Fruit fly (Drosophila melanogaster): ENCODE measurements around the gene CG42857.

Gene CG42857

dm6 chr3R:9784341-9785062 lies 36.5 kb downstream of the CG42857 start, which contains the start of the genes MtnA and CG8500 (continued):
- TF ChIP-seq disco-r (GFP tag; optimal IDR thresholded peaks at IDR 0.05) = no peak
- peak; percentile 68 for TF ChIP-seq E2f2 (GFP tag; IDR thresholded peaks at IDR 0.05)
- TF ChIP-seq CG12659 (GFP tag; optimal IDR thresholded peaks at IDR 0.05) = peak; percentile 20
- no peak for TF ChIP-seq CrebB (tag; optimal IDR thresholded peaks at IDR 0.05)
- no peak for TF ChIP-seq CG17385 (GFP tag; optimal IDR thresholded peaks at IDR 0.05)
- no peak for TF ChIP-seq CG2712 (tag; optimal IDR thresholded peaks at IDR 0.05)
- TF ChIP-seq CG7963 (GFP tag; IDR thresholded peaks at IDR 0.05; ENCODE audit: partially characterized antibody) = no peak
- no peak for TF ChIP-seq Hr3 (GFP tag; optimal IDR thresholded peaks at IDR 0.05)
- TF ChIP-seq CG3065 (GFP tag; optimal IDR thresholded peaks at IDR 0.05) = no peak
- TF ChIP-seq Hr39 (optimal IDR thresholded peaks at IDR 0.05) = no peak
- no peak for TF ChIP-seq CG10565 (GFP tag; optimal IDR thresholded peaks at IDR 0.05)
- no peak for TF ChIP-seq rib (GFP tag; IDR thresholded peaks at IDR 0.05)
- no peak for TF ChIP-seq org-1 (GFP tag; optimal IDR thresholded peaks at IDR 0.05)
- peak; percentile 55; the same call in 1 of the 2 replicates for TF ChIP-seq MBD-R2 (GFP tag; IDR thresholded peaks at IDR 0.05)
- TF ChIP-seq CG1603 (tag; optimal IDR thresholded peaks at IDR 0.05) = no peak
- no peak for TF ChIP-seq hb (GFP tag; IDR thresholded peaks at IDR 0.05; ENCODE audit: partially characterized antibody)
- TF ChIP-seq CG9817 (tag; optimal IDR thresholded peaks at IDR 0.05) = no peak
- TF ChIP-seq B-H2 (GFP tag; optimal IDR thresholded peaks at IDR 0.05) = peak; percentile 15
- peak; percentile 4 for TF ChIP-seq Hand (GFP tag; optimal IDR thresholded peaks at IDR 0.05)
- no peak for TF ChIP-seq ERR (GFP tag; optimal IDR thresholded peaks at IDR 0.05)
- TF ChIP-seq H15 (GFP tag; IDR thresholded peaks at IDR 0.05) = no peak
- TF ChIP-seq CG12155 (GFP tag; optimal IDR thresholded peaks at IDR 0.05) = peak; percentile 20
- peak; percentile 19; the same call in 1 of the 3 replicates for TF ChIP-seq knrl (GFP tag; IDR thresholded peaks at IDR 0.05; ENCODE audit: partially characterized antibody)
- TF ChIP-seq MTF-1 (GFP tag; optimal IDR thresholded peaks at IDR 0.05; ENCODE audit: borderline replicate concordance) = peak; percentile 100
- TF ChIP-seq CG30020 (tag; optimal IDR thresholded peaks at IDR 0.05) = no peak
- no peak for TF ChIP-seq Sin3A (optimal IDR thresholded peaks at IDR 0.05)
- TF ChIP-seq CG12299 (tag; optimal IDR thresholded peaks at IDR 0.05) = no peak
- no peak for TF ChIP-seq da (GFP tag; optimal IDR thresholded peaks at IDR 0.05)
- TF ChIP-seq pros (GFP tag; optimal IDR thresholded peaks at IDR 0.05) = no peak
- TF ChIP-seq Lpt (GFP tag; optimal IDR thresholded peaks at IDR 0.05) = no peak
- peak; percentile 87 for TF ChIP-seq onecut (GFP tag; IDR thresholded peaks at IDR 0.05)
- peak; percentile 14 for TF ChIP-seq CG34376 (GFP tag; optimal IDR thresholded peaks at IDR 0.05)
- no peak for TF ChIP-seq CG2120 (GFP tag; optimal IDR thresholded peaks at IDR 0.05)
- TF ChIP-seq Side (GFP tag; optimal IDR thresholded peaks at IDR 0.05) = no peak
- TF ChIP-seq Ets65A (GFP tag) = peak; percentile 77
- TF ChIP-seq CG4730 (GFP tag; IDR thresholded peaks at IDR 0.05) = no peak
- TF ChIP-seq Lim3 (GFP tag; IDR thresholded peaks at IDR 0.05) = no peak
- TF ChIP-seq HLH4C (GFP tag; IDR thresholded peaks at IDR 0.05; ENCODE audit: partially characterized antibody) = 0 out of 3 replicates have a peak, but pooled peaks have one; percentile 24
- TF ChIP-seq Drgx (GFP tag; IDR thresholded peaks at IDR 0.05) = no peak
- no peak for TF ChIP-seq shn (GFP tag; optimal IDR thresholded peaks at IDR 0.05)
- TF ChIP-seq CG9797 (GFP tag; optimal IDR thresholded peaks at IDR 0.05) = no peak
- TF ChIP-seq ase (GFP tag; IDR thresholded peaks at IDR 0.05) = no peak
- no peak for TF ChIP-seq CG17612 (GFP tag; IDR thresholded peaks at IDR 0.05)
- no peak for TF ChIP-seq CG4328 (GFP tag; optimal IDR thresholded peaks at IDR 0.05)
- no peak for TF ChIP-seq fu2 (GFP tag; optimal IDR thresholded peaks at IDR 0.05)
- no peak for TF ChIP-seq ATbp (GFP tag; optimal IDR thresholded peaks at IDR 0.05)
- no peak for TF ChIP-seq nmo (GFP tag; optimal IDR thresholded peaks at IDR 0.05)
- TF ChIP-seq Camta (GFP tag; optimal IDR thresholded peaks at IDR 0.05) = no peak
- peak; percentile 8 for TF ChIP-seq CG3281 (GFP tag; optimal IDR thresholded peaks at IDR 0.05)
- TF ChIP-seq fru (optimal IDR thresholded peaks at IDR 0.05) = no peak
- TF ChIP-seq nerfin-1 (tag; optimal IDR thresholded peaks at IDR 0.05) = no peak

Measured in whole organism, embryonic.